Worm (Caenorhabditis elegans) whole organism, L1 larva: ENCODE measurements around the gene acr-23.
A peak's percentile ranks its signal among the peaks of the same experiment; 100 is the strongest.

ENCODE experiments used
- C04F5.9 ChIP-seq: sonication (generic microtip); optimal IDR thresholded peaks from 2 replicates; lab custom pipeline; 2016; ENCODE audit warnings: missing genetic modification characterization, missing compliant biosample characterization
- C16A3.4 ChIP-seq: fragments of 150-350 bp; optimal IDR thresholded peaks from 2 replicates; lab custom pipeline; 2014; ENCODE audit warnings: missing biosample characterization, missing genetic modification characterization
- alr-1 ChIP-seq: fragments of 200-800 bp; sonication (Bioruptor generic); optimal IDR thresholded peaks from 2 replicates; lab custom pipeline; 2018; ENCODE audit warnings: borderline replicate concordance, mild to moderate bottlenecking, missing genetic modification characterization, missing compliant biosample characterization
- ceh-82 ChIP-seq, 3 experiments: fragments of 150-350 bp in 1 of 3; sonication (generic microtip) in 2 of 3; optimal IDR thresholded peaks; 2 replicates each; lab custom pipeline; 2014 to 2017; ENCODE audit warnings: missing biosample characterization in 3 of 3, missing genetic modification characterization in 3 of 3
- ceh-90 ChIP-seq: sonication (generic microtip); optimal IDR thresholded peaks from 2 replicates; lab custom pipeline; 2016; ENCODE audit warnings: missing genetic modification characterization, missing compliant biosample characterization
- dpl-1 ChIP-seq, 3 experiments: fragments of 150-350 bp in 2 of 3; sonication (generic microtip) in 1 of 3; optimal IDR thresholded peaks; 2 replicates each; lab custom pipeline; 2014 to 2017; ENCODE audit warnings: missing biosample characterization in 3 of 3, missing genetic modification characterization in 3 of 3, missing genetic modification reagents in 3 of 3
- efl-1 ChIP-seq, 4 experiments: fragments of 150-350 bp; optimal IDR thresholded peaks in 3 of 4; peaks in 1 of 4; 1 replicate in 1 of 4; 2 replicates in 3 of 4; lab custom pipeline; 2014; ENCODE audit warnings: missing biosample characterization in 2 of 4, missing genetic modification characterization in 2 of 4, missing genetic modification reagents in 2 of 4
- elt-3 ChIP-seq, 6 experiments: fragments of 150-350 bp in 1 of 6; sonication (generic microtip); optimal IDR thresholded peaks; 2 replicates each; lab custom pipeline; 2017 to 2018; ENCODE audit warnings: missing biosample characterization in 6 of 6, missing genetic modification characterization in 6 of 6, inconsistent platforms in 1 of 6
- fkh-10 ChIP-seq: sonication (generic microtip); optimal IDR thresholded peaks from 2 replicates; lab custom pipeline; 2017; ENCODE audit warnings: missing biosample characterization, missing genetic modification reagents, missing genetic modification characterization
- fkh-4 ChIP-seq: sonication (generic microtip); optimal IDR thresholded peaks from 2 replicates; lab custom pipeline; 2016; ENCODE audit warnings: missing compliant biosample characterization, missing genetic modification characterization, borderline replicate concordance
- fos-1 ChIP-seq: fragments of 150-350 bp; optimal IDR thresholded peaks from 2 replicates; lab custom pipeline; 2014; ENCODE audit warnings: missing biosample characterization, missing genetic modification characterization
- isw-1 ChIP-seq: fragments of 200-800 bp; sonication (Bioruptor generic); IDR thresholded peaks from 2 replicates; pipeline ENCODE4 v1.3.6; 2022; ENCODE audit warnings: missing genetic modification characterization, missing compliant biosample characterization
- lin-14 ChIP-seq: fragments of 200-800 bp; sonication (Bioruptor generic); optimal IDR thresholded peaks from 2 replicates; lab custom pipeline; 2018; ENCODE audit warnings: mild to moderate bottlenecking, missing genetic modification characterization, moderate library complexity, missing compliant biosample characterization
- lin-15B ChIP-seq: fragments of 150-350 bp; sonication (generic microtip); optimal IDR thresholded peaks from 3 replicates; lab custom pipeline; 2014; ENCODE audit warnings: missing biosample characterization, missing genetic modification characterization
- lin-35 ChIP-seq, 2 experiments: fragments of 150-350 bp; optimal IDR thresholded peaks; 2 replicates each; lab custom pipeline; 2014; ENCODE audit warnings: missing biosample characterization in 2 of 2, missing genetic modification characterization in 2 of 2, missing genetic modification reagents in 2 of 2
- lin-39 ChIP-seq: fragments of 150-350 bp; optimal IDR thresholded peaks from 2 replicates; lab custom pipeline; 2014; ENCODE audit warnings: missing biosample characterization, missing genetic modification reagents, missing genetic modification characterization
- lsy-2 ChIP-seq, 2 experiments: fragments of 150-350 bp; optimal IDR thresholded peaks; 2 replicates each; lab custom pipeline; 2014; ENCODE audit warnings: missing biosample characterization in 2 of 2, missing genetic modification characterization in 2 of 2
- mab-9 ChIP-seq: fragments of 200-800 bp; sonication (Bioruptor generic); IDR thresholded peaks from 2 replicates; pipeline ENCODE4 v1.3.6; 2022; ENCODE audit warnings: missing genetic modification reagents, missing genetic modification characterization, missing compliant biosample characterization
- mdl-1 ChIP-seq, 2 experiments: fragments of 150-350 bp; optimal IDR thresholded peaks; 2 replicates each; lab custom pipeline; 2014 to 2017; ENCODE audit warnings: missing biosample characterization in 2 of 2, missing genetic modification characterization in 2 of 2, inconsistent platforms in 1 of 2
- mef-2 ChIP-seq: fragments of 150-350 bp; optimal IDR thresholded peaks from 2 replicates; lab custom pipeline; 2014; ENCODE audit warnings: missing biosample characterization, missing genetic modification characterization
- nhr-12 ChIP-seq: sonication (generic microtip); optimal IDR thresholded peaks from 2 replicates; lab custom pipeline; 2017; ENCODE audit warnings: missing biosample characterization, missing genetic modification characterization
- nhr-19 ChIP-seq: fragments of 200-800 bp; sonication (Bioruptor generic); conservative IDR thresholded peaks from 2 replicates; pipeline ENCODE4 v1.3.6; 2022; ENCODE audit warnings: missing genetic modification characterization, missing compliant biosample characterization
- nhr-20 ChIP-seq: sonication (generic microtip); optimal IDR thresholded peaks from 2 replicates; lab custom pipeline; 2016; ENCODE audit warnings: mild to moderate bottlenecking, missing genetic modification characterization, missing compliant biosample characterization
- nhr-28 ChIP-seq: fragments of 150-350 bp; optimal IDR thresholded peaks from 2 replicates; lab custom pipeline; 2014; ENCODE audit warnings: missing biosample characterization, missing genetic modification characterization
- nhr-47 ChIP-seq: sonication (generic microtip); optimal IDR thresholded peaks from 2 replicates; lab custom pipeline; 2016; ENCODE audit warnings: mild to moderate bottlenecking, missing genetic modification characterization, moderate library complexity, missing compliant biosample characterization
- nhr-71 ChIP-seq: sonication (generic microtip); optimal IDR thresholded peaks from 2 replicates; lab custom pipeline; 2016; ENCODE audit warnings: mild to moderate bottlenecking, missing genetic modification characterization, moderate library complexity, missing compliant biosample characterization
- nhr-77 ChIP-seq: fragments of 150-350 bp; optimal IDR thresholded peaks from 2 replicates; lab custom pipeline; 2014; ENCODE audit warnings: missing biosample characterization, missing genetic modification characterization
- nhr-84 ChIP-seq: sonication (generic microtip); optimal IDR thresholded peaks from 2 replicates; lab custom pipeline; 2017; ENCODE audit warnings: missing biosample characterization, missing genetic modification characterization
- nhr-85 ChIP-seq: sonication (generic microtip); peaks from one replicate; lab custom pipeline; 2016; ENCODE audit warnings: missing genetic modification characterization, inconsistent platforms, missing compliant biosample characterization
- nhr-90 ChIP-seq: sonication (generic microtip); optimal IDR thresholded peaks from 2 replicates; lab custom pipeline; 2016; ENCODE audit warnings: mild to moderate bottlenecking, missing genetic modification characterization, missing compliant biosample characterization; ENCODE audit not compliant: poor library complexity
- pag-3 ChIP-seq: sonication (generic microtip); optimal IDR thresholded peaks from 2 replicates; lab custom pipeline; 2017; ENCODE audit warnings: missing genetic modification characterization, mild to moderate bottlenecking, missing compliant biosample characterization, antibody characterized with exemption, borderline replicate concordance; ENCODE audit not compliant: insufficient read depth
- rnt-1 ChIP-seq: sonication (generic microtip); optimal IDR thresholded peaks from 2 replicates; lab custom pipeline; 2016; ENCODE audit warnings: mild to moderate bottlenecking, missing genetic modification characterization, moderate library complexity, missing compliant biosample characterization
- skn-1 ChIP-seq: fragments of 150-350 bp; optimal IDR thresholded peaks from 2 replicates; lab custom pipeline; 2014; ENCODE audit warnings: missing biosample characterization, missing genetic modification characterization
- snu-23 ChIP-seq: sonication (generic microtip); optimal IDR thresholded peaks from 2 replicates; lab custom pipeline; 2016; ENCODE audit warnings: missing genetic modification characterization, missing compliant biosample characterization
- sptf-1 ChIP-seq: fragments of 150-350 bp; optimal IDR thresholded peaks from 2 replicates; lab custom pipeline; 2014; ENCODE audit warnings: missing biosample characterization, missing genetic modification characterization
- swsn-7 ChIP-seq: sonication (generic microtip); optimal IDR thresholded peaks from 2 replicates; lab custom pipeline; 2016; ENCODE audit warnings: missing genetic modification characterization, missing compliant biosample characterization
- tbx-2 ChIP-seq: sonication (generic microtip); optimal IDR thresholded peaks from 2 replicates; lab custom pipeline; 2016; ENCODE audit warnings: missing genetic modification characterization, missing compliant biosample characterization
- tlp-1 ChIP-seq: fragments of 150-350 bp; optimal IDR thresholded peaks from 2 replicates; lab custom pipeline; 2014; ENCODE audit warnings: missing biosample characterization, missing genetic modification characterization
- unc-130 ChIP-seq: fragments of 150-350 bp; optimal IDR thresholded peaks from 2 replicates; lab custom pipeline; 2017; ENCODE audit warnings: missing biosample characterization, missing genetic modification characterization, inconsistent platforms
- unc-30 ChIP-seq: sonication (generic microtip); optimal IDR thresholded peaks from 2 replicates; lab custom pipeline; 2017; ENCODE audit warnings: missing biosample characterization, missing genetic modification characterization
- unc-86 ChIP-seq: sonication (generic microtip); optimal IDR thresholded peaks from 2 replicates; lab custom pipeline; 2016; ENCODE audit warnings: missing genetic modification characterization, missing compliant biosample characterization
- unc-98 ChIP-seq: fragments of 200-800 bp; sonication (Bioruptor generic); IDR thresholded peaks from 2 replicates; pipeline ENCODE4 v1.3.6; 2022; ENCODE audit warnings: missing genetic modification characterization, missing compliant biosample characterization
- vab-15 ChIP-seq: sonication (generic microtip); optimal IDR thresholded peaks from 2 replicates; lab custom pipeline; 2017; ENCODE audit warnings: missing genotype, mild to moderate bottlenecking, missing genetic modification characterization, missing compliant biosample characterization
- zip-4 ChIP-seq: fragments of 200-800 bp; sonication (Bioruptor generic); optimal IDR thresholded peaks from 2 replicates; lab custom pipeline; 2018; ENCODE audit warnings: mild to moderate bottlenecking, missing genetic modification characterization, moderate library complexity, missing compliant biosample characterization
- ztf-4 ChIP-seq: fragments of 150-350 bp; optimal IDR thresholded peaks from 2 replicates; lab custom pipeline; 2014; ENCODE audit warnings: missing biosample characterization, missing genetic modification characterization

The acr-23 gene

DNA sequence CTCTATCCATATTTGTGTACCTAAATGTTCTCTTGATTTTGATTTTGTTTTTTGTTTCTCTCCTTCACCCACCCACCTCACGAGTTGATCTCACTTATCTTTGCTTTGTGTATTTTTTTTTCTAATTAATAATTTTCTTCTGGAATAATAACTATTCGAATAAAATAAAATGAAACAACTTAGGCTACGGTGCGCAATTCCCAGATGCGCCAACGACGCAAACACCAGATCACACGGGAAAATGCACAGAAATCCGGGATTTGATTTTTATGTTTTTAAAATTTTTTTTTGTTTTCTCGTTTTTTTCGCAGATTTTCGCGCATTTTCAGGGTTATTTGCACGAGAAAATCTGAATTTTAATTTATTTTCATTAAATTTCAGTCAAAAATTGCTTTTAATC is 26.9 kb upstream of the acr-23 start:
- TF ChIP-seq isw-1 (GFP tag; lab: Robert Waterston, UW) (no peak), nhr-12 (tag; lab: Kevin White, UChicago) (no peak), lsy-2 (tag; optimal IDR thresholded peaks at IDR 0.05; lab: Kevin White, UChicago) (peak in 1 of 2 experiments; percentile 59)

DNA sequence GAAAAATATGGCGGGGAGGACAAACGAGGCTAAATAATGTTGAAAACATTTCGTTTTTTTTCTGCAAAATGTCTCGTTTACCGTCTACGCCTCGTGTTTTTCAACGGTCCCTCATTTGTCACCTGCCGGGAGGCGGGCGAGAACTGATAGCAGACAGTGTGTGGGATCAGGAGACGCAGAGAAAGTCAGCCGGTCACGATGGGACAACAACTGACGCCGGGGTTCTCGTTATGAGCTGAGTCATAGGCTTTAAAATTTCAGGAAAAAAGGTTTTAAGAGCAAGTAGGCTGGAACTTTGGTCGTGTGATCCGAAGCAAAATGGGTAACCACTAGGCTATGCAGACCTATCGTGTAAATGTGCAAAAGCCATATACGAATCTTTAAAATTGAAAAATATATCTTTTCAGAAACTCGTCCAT is 26.4 kb upstream of the acr-23 start, which contains the start of gene W08A12.2:
TSS of gene W08A12.2 (minus strand) at position 103 of the 419 bp plus-strand sequence.
- no peak for TF ChIP-seq unc-86 (tag; lab: Kevin White, UChicago)
- TF ChIP-seq C16A3.4 (tag; lab: Kevin White, UChicago), result no peak
- TF ChIP-seq nhr-47 (tag; lab: Kevin White, UChicago), result peak; percentile 47
- peak; percentile 45 to 51 for TF ChIP-seq lsy-2 (tag; optimal IDR thresholded peaks at IDR 0.05; lab: Kevin White, UChicago)
- no peak for TF ChIP-seq nhr-77 (tag; lab: Kevin White, UChicago)
- peak; percentile 39 for TF ChIP-seq nhr-90 (tag; lab: Kevin White, UChicago)
- TF ChIP-seq skn-1 (tag; lab: Kevin White, UChicago), result no peak
- TF ChIP-seq lin-15B (tag; lab: Kevin White, UChicago), result no peak
- TF ChIP-seq zip-4 (GFP tag; lab: Kevin White, UChicago), result no peak
- peak; percentile 81 for TF ChIP-seq nhr-19 (GFP tag; lab: Robert Waterston, UW)
- TF ChIP-seq rnt-1, result peak; percentile 87
- TF ChIP-seq snu-23 (GFP tag; lab: Kevin White, UChicago), result peak; percentile 62
- TF ChIP-seq nhr-71 (tag; lab: Kevin White, UChicago), result peak; percentile 88
- peak; percentile 37 for TF ChIP-seq swsn-7 (tag; lab: Kevin White, UChicago)
- peak in 1 of 2 experiments; percentile 76 for TF ChIP-seq mdl-1 (tag; optimal IDR thresholded peaks at IDR 0.05; lab: Kevin White, UChicago)
- peak; percentile 31 for TF ChIP-seq ztf-4 (tag; lab: Kevin White, UChicago)
- no peak for TF ChIP-seq C04F5.9 (tag; lab: Kevin White, UChicago)
- TF ChIP-seq mef-2 (tag; lab: Kevin White, UChicago), result no peak
- TF ChIP-seq efl-1 (optimal IDR thresholded peaks at IDR 0.05; lab: Kevin White, UChicago), result peak; percentile 34 to 44
- TF ChIP-seq efl-1 (GFP tag; optimal IDR thresholded peaks at IDR 0.05 in 1 of 2; lab: Kevin White, UChicago), result peak; percentile 12 to 52
- TF ChIP-seq fos-1 (tag; lab: Kevin White, UChicago), result peak; percentile 32
- TF ChIP-seq dpl-1 (GFP tag; optimal IDR thresholded peaks at IDR 0.05; lab: Kevin White, UChicago), result peak in 1 of 3 experiments; percentile 14
- TF ChIP-seq tbx-2, result peak; percentile 25
- peak; percentile 69 for TF ChIP-seq nhr-20
- no peak for TF ChIP-seq fkh-10 (GFP tag; lab: Kevin White, UChicago)
- TF ChIP-seq nhr-28, result no peak
- TF ChIP-seq unc-98 (GFP tag; lab: Robert Waterston, UW), result peak; percentile 40; the same call in 1 of the 2 replicates
- peak; percentile 87 for TF ChIP-seq lin-14 (GFP tag; lab: Kevin White, UChicago)
- TF ChIP-seq elt-3 (tag; optimal IDR thresholded peaks at IDR 0.05; lab: Kevin White, UChicago), result peak in 1 of 6 experiments; percentile 5
- TF ChIP-seq unc-130, result peak; percentile 46
- no peak for TF ChIP-seq ceh-82 (tag; optimal IDR thresholded peaks at IDR 0.05; lab: Kevin White, UChicago)
- no peak for TF ChIP-seq nhr-84 (tag; lab: Kevin White, UChicago)
- TF ChIP-seq lin-39 (tag; lab: Kevin White, UChicago), result peak; percentile 42
- TF ChIP-seq sptf-1, result no peak
- no peak for TF ChIP-seq tlp-1
- TF ChIP-seq nhr-85, result peak; percentile 77
- no peak for TF ChIP-seq fkh-4 (tag; lab: Kevin White, UChicago)
- TF ChIP-seq ceh-90 (tag; lab: Kevin White, UChicago), result no peak
- TF ChIP-seq mab-9 (GFP tag; lab: Robert Waterston, UW), result no peak
- peak; percentile 10 for TF ChIP-seq pag-3
- TF ChIP-seq lin-35 (GFP tag; optimal IDR thresholded peaks at IDR 0.05; lab: Kevin White, UChicago), result peak in 1 of 2 experiments; percentile 59
- TF ChIP-seq alr-1 (tag; lab: Kevin White, UChicago), result no peak
- no peak for TF ChIP-seq unc-30 (tag; lab: Kevin White, UChicago)
- no peak for TF ChIP-seq vab-15 (tag; lab: Kevin White, UChicago)
